Worm (Caenorhabditis elegans) whole organism, late embryonic: ENCODE measurements around the gene F26H11.8.
A peak's percentile ranks its signal among the peaks of the same experiment; 100 is the strongest.
"Not testable (repeated sequence)": the region's sequence is repeated elsewhere in the genome, so short reads cannot be mapped to it uniquely, and the experiment has no call there.

Source experiments
- C08G9.2 ChIP-seq: sonication (generic microtip); optimal IDR thresholded peaks from 2 replicates; lab custom pipeline; 2016; ENCODE audit warnings: mild to moderate bottlenecking, missing genetic modification characterization, moderate library complexity, missing compliant biosample characterization
- C38D4.7 ChIP-seq: fragments of 200-800 bp; sonication (Bioruptor generic); optimal IDR thresholded peaks from 2 replicates; lab custom pipeline; 2018; ENCODE audit warnings: mild to moderate bottlenecking, missing genetic modification characterization, moderate library complexity, missing compliant biosample characterization
- F13H6.1 ChIP-seq: sonication (generic microtip); optimal IDR thresholded peaks from 2 replicates; lab custom pipeline; 2016; ENCODE audit warnings: missing genetic modification characterization, missing compliant biosample characterization
- K02D7.2 ChIP-seq: sonication (generic microtip); optimal IDR thresholded peaks from 2 replicates; lab custom pipeline; 2017; ENCODE audit warnings: mild to moderate bottlenecking, missing genetic modification characterization, missing compliant biosample characterization
- K09A11.1 ChIP-seq: sonication (generic microtip); optimal IDR thresholded peaks from 2 replicates; lab custom pipeline; 2017; ENCODE audit warnings: antibody characterized with exemption, mild to moderate bottlenecking, missing genetic modification characterization, missing compliant biosample characterization; ENCODE audit not compliant: insufficient read depth
- ahr-1 ChIP-seq: sonication (generic microtip); optimal IDR thresholded peaks from 2 replicates; lab custom pipeline; 2016; ENCODE audit warnings: missing genetic modification characterization, missing compliant biosample characterization
- ama-1 ChIP-seq: fragments of 150-350 bp; optimal IDR thresholded peaks from 2 replicates; lab custom pipeline; 2014
- ceh-22 ChIP-seq: sonication (generic microtip); optimal IDR thresholded peaks from 2 replicates; lab custom pipeline; 2017; ENCODE audit warnings: missing biosample characterization, missing genetic modification characterization
- ceh-24 ChIP-seq: sonication (generic microtip); optimal IDR thresholded peaks from 2 replicates; lab custom pipeline; 2016; ENCODE audit warnings: mild to moderate bottlenecking, missing genetic modification characterization, missing compliant biosample characterization
- ceh-31 ChIP-seq: sonication (generic microtip); optimal IDR thresholded peaks from 2 replicates; lab custom pipeline; 2016; ENCODE audit warnings: missing genetic modification characterization, missing compliant biosample characterization
- ceh-48 ChIP-seq: sonication (generic microtip); optimal IDR thresholded peaks from 2 replicates; lab custom pipeline; 2016; ENCODE audit warnings: missing genetic modification characterization, inconsistent platforms, missing compliant biosample characterization
- ceh-6 ChIP-seq: fragments of 200-800 bp; sonication (Bioruptor generic); optimal IDR thresholded peaks from 2 replicates; lab custom pipeline; 2018; ENCODE audit warnings: mild to moderate bottlenecking, missing genetic modification characterization, missing compliant biosample characterization
- ceh-9 ChIP-seq: sonication (generic microtip); optimal IDR thresholded peaks from 2 replicates; lab custom pipeline; 2016; ENCODE audit warnings: mild to moderate bottlenecking, missing genetic modification characterization, inconsistent platforms, missing compliant biosample characterization
- dve-1 ChIP-seq: sonication (generic microtip); optimal IDR thresholded peaks from 2 replicates; lab custom pipeline; 2017; ENCODE audit warnings: antibody characterized with exemption, mild to moderate bottlenecking, missing genetic modification characterization, missing compliant biosample characterization
- elt-2 ChIP-seq: sonication (generic microtip); optimal IDR thresholded peaks from 2 replicates; lab custom pipeline; 2016; ENCODE audit warnings: missing genetic modification reagents, missing genetic modification characterization, missing compliant biosample characterization
- elt-4 ChIP-seq: sonication (generic microtip); optimal IDR thresholded peaks from 2 replicates; lab custom pipeline; 2016; ENCODE audit warnings: missing genetic modification characterization, missing compliant biosample characterization
- ets-4 ChIP-seq: sonication (generic microtip); optimal IDR thresholded peaks from 2 replicates; lab custom pipeline; 2016; ENCODE audit warnings: missing genetic modification characterization, missing compliant biosample characterization
- fax-1 ChIP-seq: sonication (generic microtip); optimal IDR thresholded peaks from 2 replicates; lab custom pipeline; 2016; ENCODE audit warnings: missing genotype, missing genetic modification characterization, missing compliant biosample characterization
- fkh-10 ChIP-seq: fragments of 150-350 bp; optimal IDR thresholded peaks from 2 replicates; lab custom pipeline; 2014; ENCODE audit warnings: missing biosample characterization, missing genetic modification reagents, missing genetic modification characterization
- fkh-6 ChIP-seq: sonication (generic microtip); optimal IDR thresholded peaks from 2 replicates; lab custom pipeline; 2016; ENCODE audit warnings: missing genetic modification characterization, missing compliant biosample characterization
- gmeb-2 ChIP-seq: sonication (generic microtip); optimal IDR thresholded peaks from 2 replicates; lab custom pipeline; 2016; ENCODE audit warnings: missing genetic modification characterization, inconsistent platforms, missing compliant biosample characterization
- hlh-30 ChIP-seq: sonication (generic microtip); optimal IDR thresholded peaks from 2 replicates; lab custom pipeline; 2017; ENCODE audit warnings: antibody characterized with exemption, missing genetic modification characterization, missing compliant biosample characterization; ENCODE audit not compliant: insufficient read depth
- hlh-6 ChIP-seq: sonication (generic microtip); optimal IDR thresholded peaks from 2 replicates; lab custom pipeline; 2016; ENCODE audit warnings: missing genotype, missing genetic modification characterization, missing compliant biosample characterization
- hlh-8 ChIP-seq: sonication (generic microtip); optimal IDR thresholded peaks from 2 replicates; lab custom pipeline; 2016; ENCODE audit warnings: missing genotype, missing genetic modification characterization, missing compliant biosample characterization
- lim-6 ChIP-seq: sonication (generic microtip); optimal IDR thresholded peaks from 2 replicates; lab custom pipeline; 2016; ENCODE audit warnings: missing genetic modification characterization, missing compliant biosample characterization
- mec-3 ChIP-seq: sonication (generic microtip); optimal IDR thresholded peaks from 2 replicates; lab custom pipeline; 2016; ENCODE audit warnings: borderline replicate concordance, missing genetic modification characterization, missing compliant biosample characterization
- nfya-1 ChIP-seq: sonication (generic microtip); optimal IDR thresholded peaks from 2 replicates; lab custom pipeline; 2017; ENCODE audit warnings: missing genetic modification characterization, mild to moderate bottlenecking, missing compliant biosample characterization, antibody characterized with exemption, moderate library complexity
- nhr-11 ChIP-seq: fragments of 150-350 bp; optimal IDR thresholded peaks from 2 replicates; lab custom pipeline; 2014; ENCODE audit warnings: missing biosample characterization, missing genetic modification characterization
- nhr-232 ChIP-seq: sonication (generic microtip); optimal IDR thresholded peaks from 2 replicates; lab custom pipeline; 2016; ENCODE audit warnings: missing genetic modification characterization, missing compliant biosample characterization
- npax-4 ChIP-seq: sonication (generic microtip); optimal IDR thresholded peaks from 2 replicates; lab custom pipeline; 2016; ENCODE audit warnings: missing genetic modification characterization, missing compliant biosample characterization
- odd-2 ChIP-seq: sonication (generic microtip); optimal IDR thresholded peaks from 2 replicates; lab custom pipeline; 2017; ENCODE audit warnings: antibody characterized with exemption, mild to moderate bottlenecking, missing genetic modification characterization, missing compliant biosample characterization
- pax-1 ChIP-seq: fragments of 150-350 bp; optimal IDR thresholded peaks from 2 replicates; lab custom pipeline; 2014; ENCODE audit warnings: missing biosample characterization, missing genetic modification characterization
- pha-2 ChIP-seq: sonication (generic microtip); optimal IDR thresholded peaks from 2 replicates; lab custom pipeline; 2017; ENCODE audit warnings: mild to moderate bottlenecking, missing genetic modification characterization, missing compliant biosample characterization
- pha-4 ChIP-seq: fragments of 150-350 bp; optimal IDR thresholded peaks from 2 replicates; lab custom pipeline; 2018; ENCODE audit warnings: missing biosample characterization, missing genetic modification reagents, missing genetic modification characterization
- pqm-1 ChIP-seq: sonication (generic microtip); optimal IDR thresholded peaks from 2 replicates; lab custom pipeline; 2016; ENCODE audit warnings: missing genetic modification characterization, missing compliant biosample characterization
- ref-2 ChIP-seq: sonication (generic microtip); optimal IDR thresholded peaks from 2 replicates; lab custom pipeline; 2016; ENCODE audit warnings: missing genetic modification characterization, missing compliant biosample characterization
- rnt-1 ChIP-seq: sonication (generic microtip); optimal IDR thresholded peaks from 2 replicates; lab custom pipeline; 2016; ENCODE audit warnings: missing genetic modification characterization, missing compliant biosample characterization
- sdc-2 ChIP-seq: sonication (generic microtip); optimal IDR thresholded peaks from 2 replicates; lab custom pipeline; 2016; ENCODE audit warnings: missing genotype, missing genetic modification characterization, missing compliant biosample characterization
- syd-9 ChIP-seq: sonication (generic microtip); optimal IDR thresholded peaks from 2 replicates; lab custom pipeline; 2016; ENCODE audit warnings: mild to moderate bottlenecking, missing genetic modification characterization, moderate library complexity, missing compliant biosample characterization
- tbx-2 ChIP-seq: sonication (generic microtip); optimal IDR thresholded peaks from 2 replicates; lab custom pipeline; 2016; ENCODE audit warnings: missing genetic modification characterization, missing compliant biosample characterization
- tbx-7 ChIP-seq: sonication (generic microtip); optimal IDR thresholded peaks from 2 replicates; lab custom pipeline; 2016; ENCODE audit warnings: missing genotype, missing genetic modification characterization, missing compliant biosample characterization
- ttx-3 ChIP-seq: sonication (generic microtip); optimal IDR thresholded peaks from 2 replicates; lab custom pipeline; 2016; ENCODE audit warnings: missing genetic modification reagents, missing genetic modification characterization, missing compliant biosample characterization
- unc-42 ChIP-seq: sonication (generic microtip); optimal IDR thresholded peaks from 2 replicates; lab custom pipeline; 2016; ENCODE audit warnings: missing genotype, missing genetic modification characterization, missing compliant biosample characterization
- unc-55 ChIP-seq: sonication (generic microtip); optimal IDR thresholded peaks from 2 replicates; lab custom pipeline; 2017; ENCODE audit warnings: missing biosample characterization, missing genetic modification reagents, missing genetic modification characterization
- zip-5 ChIP-seq: sonication (generic microtip); optimal IDR thresholded peaks from 2 replicates; lab custom pipeline; 2016; ENCODE audit warnings: missing genetic modification characterization, missing compliant biosample characterization
- ztf-16 ChIP-seq: sonication (generic microtip); optimal IDR thresholded peaks from 2 replicates; lab custom pipeline; 2017; ENCODE audit warnings: missing genetic modification characterization, missing compliant biosample characterization

F26H11.8 gene

DNA sequence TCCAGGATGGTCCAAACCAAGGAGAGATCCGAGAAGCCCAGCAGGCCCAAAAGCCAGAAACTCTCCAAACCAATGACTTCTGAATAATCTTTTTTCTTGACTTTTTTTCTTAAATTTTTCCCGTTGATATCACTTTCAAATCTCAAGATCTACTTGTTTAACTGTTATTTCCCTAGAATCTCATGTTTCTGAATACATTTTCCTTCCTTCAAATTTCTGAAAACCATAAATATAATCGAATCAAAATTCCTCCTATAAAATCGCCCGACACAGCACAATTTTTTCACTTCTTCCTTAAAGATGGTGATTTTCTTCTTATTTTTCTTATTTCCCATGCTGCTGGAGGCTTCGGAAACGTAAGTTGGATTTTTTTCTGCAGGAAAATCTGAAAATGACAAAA is at the start of gene F26H11.8:
Gene F26H11.8 (plus strand): TSS at position 301 of the 400 bp plus-strand sequence.
- TF ChIP-seq elt-4, result no peak
- TF ChIP-seq unc-42 (tag; lab: Kevin White, UChicago), result no peak
- TF ChIP-seq nhr-232 (tag; lab: Kevin White, UChicago), result no peak
- no peak for TF ChIP-seq K09A11.1 (tag; lab: Kevin White, UChicago)
- TF ChIP-seq pha-4 (tag; lab: Kevin White, UChicago), result no peak
- TF ChIP-seq fkh-6 (tag; lab: Kevin White, UChicago), result no peak
- no peak for TF ChIP-seq ceh-6
- no peak for TF ChIP-seq zip-5 (tag; lab: Kevin White, UChicago)
- no peak for TF ChIP-seq gmeb-2
- no peak for TF ChIP-seq ceh-24 (tag; lab: Kevin White, UChicago)
- TF ChIP-seq fax-1, result no peak
- no peak for TF ChIP-seq rnt-1
- no peak for TF ChIP-seq C38D4.7 (GFP tag; lab: Kevin White, UChicago)
- no peak for TF ChIP-seq F13H6.1 (tag; lab: Kevin White, UChicago)
- no peak for TF ChIP-seq ceh-48 (tag; lab: Kevin White, UChicago)

DNA sequence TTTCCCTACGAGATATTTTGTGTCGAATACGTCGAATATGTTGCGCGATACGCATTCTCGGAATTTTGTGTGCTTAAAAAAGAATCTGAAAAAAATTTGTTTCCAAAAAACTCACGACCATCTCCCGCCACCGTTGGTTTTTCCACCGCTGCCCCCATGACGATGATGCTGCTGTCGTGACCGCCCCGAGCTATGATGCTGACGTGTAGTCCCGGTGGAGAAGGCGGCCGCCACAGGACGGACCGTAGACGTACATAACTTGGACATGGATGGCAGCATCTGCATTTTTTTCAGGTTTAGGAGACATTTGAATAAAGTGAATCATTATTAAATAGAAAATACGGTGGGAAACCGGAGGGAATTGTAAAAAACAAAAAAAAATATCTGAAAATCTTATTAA is 44.1 kb upstream of the F26H11.8 start, which contains the start of gene ddl-3:
Gene ddl-3 (minus strand): TSS at position 289 of the 400 bp plus-strand sequence.
- TF ChIP-seq ceh-6; nhr-11 (tag; lab: Kevin White, UChicago); ztf-16 (tag; lab: Kevin White, UChicago): not testable (repeated sequence)

DNA sequence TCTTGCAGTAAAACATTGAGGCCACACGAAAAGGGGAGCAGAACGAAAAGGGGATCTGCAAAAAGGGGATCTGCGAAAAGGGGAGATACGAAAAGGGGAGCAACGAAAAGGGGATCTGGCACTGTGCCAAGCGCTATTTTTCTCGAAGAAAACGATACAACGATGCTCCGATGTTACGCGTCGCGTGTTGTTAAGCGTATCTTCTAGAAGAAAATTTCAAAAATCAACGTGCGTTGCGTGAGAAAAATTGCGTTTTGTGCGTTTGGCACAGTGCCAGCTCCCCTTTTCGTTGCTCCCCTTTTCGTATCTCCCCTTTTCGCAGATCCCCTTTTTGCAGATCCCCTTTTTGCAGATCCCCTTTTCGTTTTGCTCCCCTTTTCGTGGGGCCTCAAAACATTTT is 42.1 kb upstream of the F26H11.8 start, which contains the start of gene Y54G11A.9:
Gene Y54G11A.9 (minus strand): TSS at position 196 of the 400 bp plus-strand sequence.
- TF ChIP-seq ceh-31 (tag; lab: Kevin White, UChicago) (peak; percentile 71), C08G9.2 (tag; lab: Kevin White, UChicago) (peak; percentile 42), tbx-2 (peak; percentile 23)

DNA sequence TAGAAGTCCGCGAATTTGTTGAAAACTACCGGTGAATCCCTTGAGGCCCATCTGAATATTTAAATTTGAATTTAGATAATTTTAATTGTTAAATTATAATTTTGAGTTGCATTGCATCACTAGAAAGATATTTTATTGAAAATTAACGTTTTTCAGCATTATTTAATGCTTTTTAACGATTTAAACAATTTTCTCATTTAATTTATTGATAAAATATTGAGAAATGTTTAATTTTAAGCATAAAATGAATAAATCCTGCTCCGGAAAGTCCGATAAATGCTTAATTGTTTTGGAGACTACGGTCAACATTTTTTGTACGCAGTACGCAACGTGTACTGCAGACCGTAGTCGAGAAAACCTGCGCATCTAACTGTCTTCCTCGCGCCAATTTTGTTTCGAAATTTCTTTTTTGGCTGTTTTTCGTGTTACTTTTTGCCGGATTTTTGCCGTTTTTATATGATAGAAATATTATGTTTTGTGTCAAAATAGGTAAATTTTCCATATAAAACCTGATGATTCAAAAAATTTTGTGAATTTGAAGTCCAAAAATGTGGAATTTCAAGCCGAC is 38.9 kb upstream of the F26H11.8 start, which contains the start of the genes Y54G11A.17, lin-7 and elof-1:
Gene Y54G11A.17 (minus strand): TSS at position 51 of the 568 bp plus-strand sequence.
Gene lin-7 (minus strand): TSS at position 51 of the 568 bp plus-strand sequence.
Gene elof-1 (plus strand): TSS at position 383 of the 568 bp plus-strand sequence.
- TF ChIP-seq sdc-2 (tag; lab: Kevin White, UChicago), result no peak
- no peak for TF ChIP-seq ceh-6
- TF ChIP-seq zip-5 (tag; lab: Kevin White, UChicago), result no peak
- no peak for TF ChIP-seq mec-3
- TF ChIP-seq hlh-8 (tag; lab: Kevin White, UChicago), result no peak
- TF ChIP-seq ref-2 (tag; lab: Kevin White, UChicago), result no peak
- no peak for TF ChIP-seq ceh-9 (tag; lab: Kevin White, UChicago)
- TF ChIP-seq npax-4, result no peak
- peak; percentile 11 for TF ChIP-seq dve-1 (tag; lab: Kevin White, UChicago)
- TF ChIP-seq syd-9 (tag; lab: Kevin White, UChicago), result no peak
- no peak for TF ChIP-seq pqm-1 (tag; lab: Kevin White, UChicago)
- no peak for TF ChIP-seq ahr-1 (tag; lab: Kevin White, UChicago)
- no peak for TF ChIP-seq ztf-16 (tag; lab: Kevin White, UChicago)
- TF ChIP-seq tbx-7 (tag; lab: Kevin White, UChicago), result no peak
- no peak for TF ChIP-seq rnt-1
- peak; percentile 19 for TF ChIP-seq ets-4 (tag; lab: Kevin White, UChicago)
- no peak for TF ChIP-seq odd-2 (tag; lab: Kevin White, UChicago)
- peak; percentile 31 for TF ChIP-seq pax-1 (tag; lab: Kevin White, UChicago)
- TF ChIP-seq pha-2 (tag; lab: Kevin White, UChicago), result no peak
- TF ChIP-seq unc-55 (GFP tag; lab: Kevin White, UChicago), result peak; percentile 65
- TF ChIP-seq ama-1 (lab: Kevin White, UChicago), result no peak
- no peak for TF ChIP-seq pha-4 (tag; lab: Kevin White, UChicago)
- peak; percentile 92 for TF ChIP-seq nfya-1
- peak; percentile 49 for TF ChIP-seq elt-2 (tag; lab: Kevin White, UChicago)
- TF ChIP-seq ttx-3 (tag; lab: Kevin White, UChicago), result peak; percentile 8
- no peak for TF ChIP-seq gmeb-2
- no peak for TF ChIP-seq C08G9.2 (tag; lab: Kevin White, UChicago)
- no peak for TF ChIP-seq fkh-10 (GFP tag; lab: Kevin White, UChicago)
- TF ChIP-seq K02D7.2, result no peak
- TF ChIP-seq ceh-22 (tag; lab: Kevin White, UChicago), result no peak
- peak; percentile 31 for TF ChIP-seq hlh-30 (tag; lab: Kevin White, UChicago)
- TF ChIP-seq tbx-2, result peak; percentile 55
- no peak for TF ChIP-seq hlh-6 (tag; lab: Kevin White, UChicago)
- no peak for TF ChIP-seq lim-6 (tag; lab: Kevin White, UChicago)
